Worm (Caenorhabditis elegans) whole organism, mixed stage, embryonic: Measurements from ENCODE around the gene cul-4.

Experiments used
- M03D4.4 ChIP-seq: sonication (generic microtip); optimal IDR thresholded peaks from 2 replicates; lab custom pipeline; 2017; ENCODE audit warnings: mild to moderate bottlenecking, missing genetic modification characterization, missing compliant biosample characterization
- bed-3 ChIP-seq: fragments of 200-800 bp; sonication (Bioruptor generic); optimal IDR thresholded peaks from 3 replicates; lab custom pipeline; 2018; ENCODE audit warnings: mild to moderate bottlenecking, missing genetic modification characterization, moderate library complexity, missing compliant biosample characterization
- ceh-39 ChIP-seq: fragments of 150-350 bp; optimal IDR thresholded peaks from 2 replicates; lab custom pipeline; 2014; ENCODE audit warnings: missing biosample characterization, missing genetic modification characterization
- ceh-43 ChIP-seq: fragments of 200-800 bp; sonication (Bioruptor generic); optimal IDR thresholded peaks from 2 replicates; lab custom pipeline; 2018; ENCODE audit warnings: mild to moderate bottlenecking, missing genetic modification characterization, moderate library complexity, missing compliant biosample characterization
- ceh-83 ChIP-seq: fragments of 200-800 bp; sonication (Bioruptor generic); optimal IDR thresholded peaks from 2 replicates; lab custom pipeline; 2018; ENCODE audit warnings: mild to moderate bottlenecking, missing genetic modification characterization, missing compliant biosample characterization
- ces-1 ChIP-seq: fragments of 150-350 bp; optimal IDR thresholded peaks from 2 replicates; lab custom pipeline; 2014; ENCODE audit warnings: missing biosample characterization, missing genetic modification reagents, missing genetic modification characterization
- cnd-1 ChIP-seq: fragments of 200-800 bp; sonication (Bioruptor generic); optimal IDR thresholded peaks from 2 replicates; lab custom pipeline; 2018; ENCODE audit warnings: mild to moderate bottlenecking, missing genetic modification characterization, missing compliant biosample characterization
- drap-1 ChIP-seq: fragments of 200-800 bp; sonication (Bioruptor generic); optimal IDR thresholded peaks from 3 replicates; lab custom pipeline; 2018; ENCODE audit warnings: mild to moderate bottlenecking, missing genetic modification characterization, missing compliant biosample characterization
- elt-1 ChIP-seq: sonication (generic microtip); optimal IDR thresholded peaks from 2 replicates; lab custom pipeline; 2017; ENCODE audit warnings: missing genetic modification characterization, mild to moderate bottlenecking, missing compliant biosample characterization, antibody characterized with exemption, moderate library complexity, borderline replicate concordance; ENCODE audit not compliant: insufficient read depth
- elt-3 ChIP-seq: fragments of 150-350 bp; optimal IDR thresholded peaks from 2 replicates; lab custom pipeline; 2014; ENCODE audit warnings: missing biosample characterization, missing genetic modification characterization
- flh-1 ChIP-seq: fragments of 200-800 bp; sonication (Bioruptor generic); optimal IDR thresholded peaks from 2 replicates; lab custom pipeline; 2018; ENCODE audit warnings: mild to moderate bottlenecking, missing genetic modification characterization, moderate library complexity, missing compliant biosample characterization
- ham-2 ChIP-seq: fragments of 200-800 bp; sonication (Bioruptor generic); optimal IDR thresholded peaks from 2 replicates; lab custom pipeline; 2018; ENCODE audit warnings: mild to moderate bottlenecking, missing genetic modification characterization, missing compliant biosample characterization
- hlh-1 ChIP-seq: fragments of 150-350 bp; optimal IDR thresholded peaks from 2 replicates; lab custom pipeline; 2014; ENCODE audit warnings: missing biosample characterization, missing genetic modification reagents, missing genetic modification characterization
- lin-13 ChIP-seq: fragments of 150-350 bp; optimal IDR thresholded peaks from 2 replicates; lab custom pipeline; 2014; ENCODE audit warnings: missing biosample characterization, missing genetic modification characterization
- lin-32 ChIP-seq: fragments of 200-800 bp; sonication (Bioruptor generic); optimal IDR thresholded peaks from 2 replicates; lab custom pipeline; 2018; ENCODE audit warnings: mild to moderate bottlenecking, missing genetic modification characterization, missing compliant biosample characterization
- mab-5 ChIP-seq: fragments of 150-350 bp; optimal IDR thresholded peaks from 2 replicates; lab custom pipeline; 2014; ENCODE audit warnings: missing biosample characterization, missing genetic modification characterization
- mep-1 ChIP-seq: fragments of 150-350 bp; optimal IDR thresholded peaks from 2 replicates; lab custom pipeline; 2017; ENCODE audit warnings: missing biosample characterization, missing genetic modification reagents, missing genetic modification characterization, inconsistent platforms
- mls-2 ChIP-seq: sonication (generic microtip); optimal IDR thresholded peaks from 2 replicates; lab custom pipeline; 2016; ENCODE audit warnings: mild to moderate bottlenecking, missing genetic modification characterization, moderate library complexity, missing compliant biosample characterization
- nhr-12 ChIP-seq: fragments of 150-350 bp; optimal IDR thresholded peaks from 2 replicates; lab custom pipeline; 2014; ENCODE audit warnings: missing biosample characterization, missing genetic modification characterization
- nhr-2 ChIP-seq: fragments of 150-350 bp; optimal IDR thresholded peaks from 2 replicates; lab custom pipeline; 2014; ENCODE audit warnings: missing biosample characterization, missing genetic modification characterization
- nhr-28 ChIP-seq: fragments of 150-350 bp; optimal IDR thresholded peaks from 2 replicates; lab custom pipeline; 2014; ENCODE audit warnings: missing biosample characterization, missing genetic modification characterization
- nhr-76 ChIP-seq: sonication (generic microtip); optimal IDR thresholded peaks from 2 replicates; lab custom pipeline; 2017; ENCODE audit warnings: missing biosample characterization, missing genetic modification characterization
- pha-4 ChIP-seq: fragments of 150-350 bp; optimal IDR thresholded peaks from 2 replicates; lab custom pipeline; 2018; ENCODE audit warnings: missing biosample characterization, missing genetic modification reagents, missing genetic modification characterization
- sem-2 ChIP-seq: fragments of 200-800 bp; sonication (Bioruptor generic); optimal IDR thresholded peaks from 2 replicates; lab custom pipeline; 2018; ENCODE audit warnings: mild to moderate bottlenecking, missing genetic modification characterization, missing compliant biosample characterization
- snpc-4 ChIP-seq: fragments of 150-350 bp; optimal IDR thresholded peaks from 2 replicates; lab custom pipeline; 2014; ENCODE audit warnings: missing biosample characterization, missing genetic modification characterization
- tbx-8 ChIP-seq: fragments of 200-800 bp; sonication (Bioruptor generic); optimal IDR thresholded peaks from 2 replicates; lab custom pipeline; 2018; ENCODE audit warnings: mild to moderate bottlenecking, missing genetic modification characterization, moderate library complexity, missing compliant biosample characterization
- unc-120 ChIP-seq: sonication (generic microtip); optimal IDR thresholded peaks from 2 replicates; lab custom pipeline; 2017; ENCODE audit warnings: missing genetic modification characterization, missing compliant biosample characterization; ENCODE audit not compliant: poor library complexity, severe bottlenecking
- unc-39 ChIP-seq: fragments of 150-350 bp; optimal IDR thresholded peaks from 2 replicates; lab custom pipeline; 2014; ENCODE audit warnings: missing biosample characterization, missing genetic modification characterization
- zip-8 ChIP-seq: fragments of 150-350 bp; optimal IDR thresholded peaks from 2 replicates; lab custom pipeline; 2014; ENCODE audit warnings: missing biosample characterization, missing genetic modification characterization
- ztf-11 ChIP-seq: fragments of 150-350 bp; optimal IDR thresholded peaks from 2 replicates; lab custom pipeline; 2014; ENCODE audit warnings: missing biosample characterization, missing genetic modification characterization

Gene cul-4

DNA sequence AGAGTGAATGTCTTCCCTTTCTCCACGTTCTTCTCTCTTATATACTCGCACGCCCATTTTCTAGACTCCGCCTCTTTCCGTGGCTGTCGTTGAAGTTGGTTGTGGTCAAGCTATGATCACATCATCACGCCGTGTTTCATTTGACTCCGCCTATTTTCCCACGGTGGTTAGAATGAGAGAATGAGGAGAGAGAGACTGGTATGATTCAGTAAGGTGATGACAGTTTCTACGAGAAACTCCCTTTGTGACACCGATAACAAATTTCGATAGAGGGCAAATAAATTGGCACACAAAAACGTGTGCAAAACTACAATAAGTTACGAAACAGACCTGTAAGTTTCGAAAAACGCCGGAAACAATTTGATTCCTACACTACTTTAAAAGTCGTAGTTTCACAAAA lies 21.3 kb upstream of the cul-4 start:
- TF ChIP-seq lin-32 (GFP tag; lab: Kevin White, UChicago) = no peak
- TF ChIP-seq snpc-4 (tag; lab: Kevin White, UChicago) = no peak
- no peak for TF ChIP-seq hlh-1 (tag; lab: Kevin White, UChicago)
- TF ChIP-seq bed-3 (GFP tag; lab: Kevin White, UChicago) = no peak
- no peak for TF ChIP-seq ztf-11 (tag; lab: Kevin White, UChicago)
- TF ChIP-seq sem-2 = no peak
- TF ChIP-seq mep-1 (tag; lab: Kevin White, UChicago) = no peak

- TF ChIP-seq nhr-76 (tag; lab: Kevin White, UChicago) (no peak), lin-13 (no peak), cnd-1 (tag; lab: Kevin White, UChicago) (no peak), ceh-39 (no peak), hlh-1 (tag; lab: Kevin White, UChicago) (no peak), lin-32 (GFP tag; lab: Kevin White, UChicago) (no peak), unc-120 (tag; lab: Kevin White, UChicago) (no peak), elt-1 (tag; lab: Kevin White, UChicago) (no peak), ceh-83 (no peak)
Measured at ce11 chrII:7283063-7283462, 18.8 kb upstream of the cul-4 start.

DNA sequence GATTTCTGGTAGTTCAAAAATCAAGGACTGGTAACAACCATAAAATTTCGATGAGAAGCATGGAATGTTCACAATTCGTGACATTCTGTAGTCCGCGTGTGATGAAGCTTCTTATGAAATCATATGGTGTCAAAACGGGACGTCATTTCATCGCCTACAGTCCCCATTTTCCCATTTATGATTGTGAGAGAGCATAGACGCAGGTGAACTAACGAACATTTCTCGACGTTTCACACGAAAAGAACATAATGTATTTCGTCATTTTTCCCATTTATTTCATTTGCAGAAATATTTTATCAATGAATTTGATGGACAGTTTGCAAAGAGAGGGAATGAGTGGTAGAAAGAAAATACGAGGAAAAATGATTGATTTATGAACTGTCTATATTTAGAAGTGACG lies 14.8 kb upstream of the cul-4 start:
- TF ChIP-seq ces-1 (GFP tag; lab: Kevin White, UChicago) = no peak
- TF ChIP-seq drap-1 (GFP tag; lab: Kevin White, UChicago) = no peak
- no peak for TF ChIP-seq unc-120 (tag; lab: Kevin White, UChicago)
- TF ChIP-seq nhr-12 (tag; lab: Kevin White, UChicago) = no peak
- no peak for TF ChIP-seq bed-3 (GFP tag; lab: Kevin White, UChicago)
- TF ChIP-seq nhr-2 (tag; lab: Kevin White, UChicago) = no peak
- no peak for TF ChIP-seq lin-13
- TF ChIP-seq ceh-83 = no peak
- TF ChIP-seq mab-5 (tag; lab: Kevin White, UChicago) = no peak
- no peak for TF ChIP-seq nhr-28 (tag; lab: Kevin White, UChicago)
- no peak for TF ChIP-seq zip-8 (tag; lab: Kevin White, UChicago)
- TF ChIP-seq, all 35 proteins: peak for 0

DNA sequence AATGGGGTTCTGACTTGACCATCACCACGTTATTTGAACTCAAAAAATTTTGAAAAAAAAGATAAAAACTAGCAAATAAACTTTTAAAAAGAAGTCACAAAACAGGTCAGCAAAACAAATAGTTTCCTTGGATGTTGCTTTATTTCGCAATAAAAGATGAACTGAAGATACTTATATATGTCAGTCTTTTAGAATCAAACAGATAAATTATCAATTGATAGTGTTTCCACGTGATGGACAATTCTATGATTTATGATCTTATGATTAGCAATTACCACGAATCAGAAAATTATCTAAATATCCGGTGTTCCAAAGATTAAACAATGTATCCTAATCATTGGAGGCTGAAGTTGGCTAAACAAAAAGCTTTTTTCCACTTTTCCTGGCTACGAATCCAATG lies 14.2 kb upstream of the cul-4 start:
- no peak for TF ChIP-seq ham-2 (GFP tag; lab: Kevin White, UChicago)
- peak; percentile 73 for TF ChIP-seq elt-3
- TF ChIP-seq, all 35 proteins: peak for 1

ce11 chrII:7289923-7290476 lies 11.9 kb upstream of the cul-4 start, which contains the start of gene C30G12.2:
Gene C30G12.2, plus strand, starts transcription at chrII:7290426.
- TF ChIP-seq zip-8 (tag; lab: Kevin White, UChicago) (no peak), unc-39 (tag; lab: Kevin White, UChicago) (no peak), drap-1 (GFP tag; lab: Kevin White, UChicago) (no peak), tbx-8 (GFP tag; lab: Kevin White, UChicago) (no peak), pha-4 (tag; lab: Kevin White, UChicago) (no peak), ceh-43 (GFP tag; lab: Kevin White, UChicago) (no peak), mls-2 (tag; lab: Kevin White, UChicago) (no peak), unc-120 (tag; lab: Kevin White, UChicago) (no peak), hlh-1 (tag; lab: Kevin White, UChicago) (no peak), flh-1 (GFP tag; lab: Kevin White, UChicago) (no peak), M03D4.4 (tag; lab: Kevin White, UChicago) (no peak), snpc-4 (tag; lab: Kevin White, UChicago) (no peak), lin-13 (no peak), sem-2 (no peak)
